Fruit fly (Drosophila melanogaster): ENCODE results near the gene CG31525.

Gene CG31525

dm6 chr3R:4446455-4447224, 19.8 kb downstream of the CG31525 start:
- no peak for TF ChIP-seq CG11617 (GFP tag; optimal IDR thresholded peaks at IDR 0.05)

- TF ChIP-seq bab1 (GFP tag; optimal IDR thresholded peaks at IDR 0.05) = no peak
- no peak for TF ChIP-seq CG7045 (GFP tag; optimal IDR thresholded peaks at IDR 0.05)
- TF ChIP-seq cic (GFP tag; optimal IDR thresholded peaks at IDR 0.05) = peak; percentile 16
- TF ChIP-seq Mnt (GFP tag; optimal IDR thresholded peaks at IDR 0.05) = peak; percentile 31
- TF ChIP-seq ovo (GFP tag; optimal IDR thresholded peaks at IDR 0.05) = no peak
- no peak for TF ChIP-seq CG1620 (GFP tag; optimal IDR thresholded peaks at IDR 0.05)
Observed at dm6 chr3R:4449256-4449655, 22.4 kb downstream of the CG31525 start.

DNA sequence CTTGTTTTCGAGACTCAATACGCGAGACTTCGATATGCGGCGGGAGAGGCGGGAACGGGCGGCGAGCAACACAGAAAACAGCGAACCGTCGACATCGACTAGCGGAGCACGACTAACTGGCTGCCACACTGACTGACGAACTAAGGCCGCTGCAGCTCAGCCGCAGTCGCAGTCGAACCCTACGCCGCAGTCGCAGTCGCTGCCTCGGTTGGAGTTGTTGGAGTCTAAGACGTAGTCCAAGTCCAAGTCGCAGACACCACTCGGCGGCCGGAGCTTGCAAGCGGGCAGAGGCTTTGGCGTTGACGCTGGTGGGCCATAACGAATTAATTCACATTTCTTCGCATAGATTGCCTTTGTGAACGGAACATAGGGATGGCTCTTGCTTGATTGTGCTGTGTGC, 23.9 kb downstream of the CG31525 start:
- no peak for TF ChIP-seq CG7045 (GFP tag; optimal IDR thresholded peaks at IDR 0.05)
- TF ChIP-seq CG14711 (tag; optimal IDR thresholded peaks at IDR 0.05) = no peak
- TF ChIP-seq CG33017 (tag; optimal IDR thresholded peaks at IDR 0.05) = no peak
- no peak for TF ChIP-seq CG11617 (GFP tag; optimal IDR thresholded peaks at IDR 0.05)
- TF ChIP-seq Mnt (GFP tag; optimal IDR thresholded peaks at IDR 0.05) = no peak
- no peak for TF ChIP-seq CG5204 (GFP tag; optimal IDR thresholded peaks at IDR 0.05)
- no peak for TF ChIP-seq CG7101 (tag; optimal IDR thresholded peaks at IDR 0.05)
- no peak for TF ChIP-seq pad (GFP tag; optimal IDR thresholded peaks at IDR 0.05)
- TF ChIP-seq cnc (optimal IDR thresholded peaks at IDR 0.05) = no peak
- no peak for TF ChIP-seq Hr96 (GFP tag; optimal IDR thresholded peaks at IDR 0.05)
- no peak for TF ChIP-seq ovo (GFP tag; optimal IDR thresholded peaks at IDR 0.05)
- no peak for TF ChIP-seq kay (GFP tag; ENCODE audit: borderline replicate concordance)
- no peak for TF ChIP-seq toe (GFP tag; optimal IDR thresholded peaks at IDR 0.05)
- no peak for TF ChIP-seq bab1 (GFP tag; optimal IDR thresholded peaks at IDR 0.05)
- TF ChIP-seq Clk (GFP tag; optimal IDR thresholded peaks at IDR 0.05) = no peak
- no peak for TF ChIP-seq cic (GFP tag; optimal IDR thresholded peaks at IDR 0.05)
- TF ChIP-seq tj (GFP tag; optimal IDR thresholded peaks at IDR 0.05) = no peak
- no peak for TF ChIP-seq CG1620 (GFP tag; optimal IDR thresholded peaks at IDR 0.05)

DNA sequence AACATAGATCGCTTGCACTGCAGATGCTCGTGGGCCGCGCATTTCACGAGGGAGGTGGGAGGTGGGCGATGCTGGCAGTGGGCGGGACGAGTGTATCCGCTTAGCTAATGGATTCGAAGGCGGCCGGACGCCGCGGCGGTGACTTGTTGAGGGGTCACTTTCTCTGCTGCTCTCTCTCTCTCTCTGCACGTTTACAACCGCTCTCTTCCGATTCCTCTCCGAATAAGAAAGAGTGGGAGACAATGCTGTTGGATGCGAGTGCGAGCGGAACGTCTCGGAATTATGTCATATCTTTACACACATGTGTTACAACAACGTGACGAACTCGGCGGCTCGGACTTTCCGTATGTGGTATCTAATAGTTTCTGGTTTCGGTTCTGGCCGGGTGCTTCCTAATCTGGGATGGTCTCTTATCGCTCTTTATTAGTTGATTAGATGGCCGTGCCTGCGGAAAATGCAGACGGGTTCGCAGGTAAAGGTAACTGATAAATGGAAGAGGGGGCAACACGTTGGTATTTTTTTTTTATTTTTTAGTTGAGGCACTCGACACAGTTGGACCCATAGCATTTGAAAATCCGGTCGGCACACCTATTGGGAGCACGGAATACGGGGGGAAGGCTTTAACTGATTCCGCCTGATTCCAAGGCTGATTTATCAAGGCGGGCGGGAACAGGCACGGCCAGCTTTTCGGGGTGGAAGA, 25.7 kb downstream of the CG31525 start:
- TF ChIP-seq CG12768 (GFP tag; optimal IDR thresholded peaks at IDR 0.05) (peak; percentile 23), CG7045 (GFP tag; optimal IDR thresholded peaks at IDR 0.05) (peak; percentile 2), cic (GFP tag; optimal IDR thresholded peaks at IDR 0.05) (no peak), Mnt (GFP tag; optimal IDR thresholded peaks at IDR 0.05) (peak; percentile 52)

dm6 chr3R:4453213-4453956, 26.6 kb downstream of the CG31525 start:
- peak; percentile 33 for TF ChIP-seq Clk (GFP tag; optimal IDR thresholded peaks at IDR 0.05)
- no peak for TF ChIP-seq CG7101 (tag; optimal IDR thresholded peaks at IDR 0.05)
- TF ChIP-seq CG12768 (GFP tag; optimal IDR thresholded peaks at IDR 0.05) = peak; percentile 19
- no peak for TF ChIP-seq CG7045 (GFP tag; optimal IDR thresholded peaks at IDR 0.05)
- TF ChIP-seq cic (GFP tag; optimal IDR thresholded peaks at IDR 0.05) = no peak
- no peak for TF ChIP-seq cnc (optimal IDR thresholded peaks at IDR 0.05)
- TF ChIP-seq CG14711 (tag; optimal IDR thresholded peaks at IDR 0.05) = peak; percentile 93
- no peak for TF ChIP-seq CG1620 (GFP tag; optimal IDR thresholded peaks at IDR 0.05)
- peak; percentile 57 for TF ChIP-seq Mnt (GFP tag; optimal IDR thresholded peaks at IDR 0.05)
- TF ChIP-seq ovo (GFP tag; optimal IDR thresholded peaks at IDR 0.05) = no peak
- no peak for TF ChIP-seq CG5204 (GFP tag; optimal IDR thresholded peaks at IDR 0.05)
- peak; percentile 87 for TF ChIP-seq pad (GFP tag; optimal IDR thresholded peaks at IDR 0.05)
- TF ChIP-seq CG33017 (tag; optimal IDR thresholded peaks at IDR 0.05) = no peak
- peak; percentile 17 for TF ChIP-seq Crg-1 (GFP tag; optimal IDR thresholded peaks at IDR 0.05)
- peak; percentile 16 for TF ChIP-seq Hr96 (GFP tag; optimal IDR thresholded peaks at IDR 0.05)
- no peak for TF ChIP-seq toe (GFP tag; optimal IDR thresholded peaks at IDR 0.05)
- TF ChIP-seq tj (GFP tag; optimal IDR thresholded peaks at IDR 0.05) = peak; percentile 29
- no peak for TF ChIP-seq CG11617 (GFP tag; optimal IDR thresholded peaks at IDR 0.05)
- TF ChIP-seq bab1 (GFP tag; optimal IDR thresholded peaks at IDR 0.05) = peak; percentile 4
- no peak for TF ChIP-seq kay (GFP tag; ENCODE audit: borderline replicate concordance)

dm6 chr3R:4457625-4458024, 30.8 kb downstream of the CG31525 start:
- TF ChIP-seq CG11617 (GFP tag; optimal IDR thresholded peaks at IDR 0.05) (no peak), tj (GFP tag; optimal IDR thresholded peaks at IDR 0.05) (no peak), CG14711 (tag; optimal IDR thresholded peaks at IDR 0.05) (no peak)

Measured in whole organism, adult.